Fruit fly (Drosophila melanogaster): Measurements from ENCODE around the gene CG14971.
A peak's percentile ranks its signal among the peaks of the same experiment; 100 is the strongest.

CG14971 gene

DNA sequence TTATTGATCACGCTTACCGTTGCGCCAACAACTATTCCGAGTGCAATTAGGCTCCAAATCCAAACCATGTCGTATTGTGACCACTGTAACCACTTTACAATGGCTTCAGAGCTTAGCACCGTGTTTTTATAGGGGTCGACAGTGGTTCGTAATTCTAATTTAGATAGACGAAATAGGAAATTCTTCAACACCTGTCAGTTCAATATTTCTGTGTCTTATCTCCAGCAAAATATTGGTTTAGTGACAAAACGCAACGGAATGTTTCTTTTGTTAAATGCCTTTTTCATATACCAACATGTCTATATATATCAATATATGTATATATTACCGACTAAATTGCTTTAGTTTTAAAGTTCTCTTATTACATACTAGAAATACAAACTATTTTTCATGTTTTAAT is 13.4 kb upstream of the CG14971 start, which contains the start of gene CG43074:
Gene CG43074 (minus strand): TSS at position 101 of the 400 bp plus-strand sequence.
- TF ChIP-seq kay (GFP tag; ENCODE audit: borderline replicate concordance): no peak
- TF ChIP-seq ovo (GFP tag; optimal IDR thresholded peaks at IDR 0.05): no peak
- TF ChIP-seq bab1 (GFP tag; optimal IDR thresholded peaks at IDR 0.05): no peak
- TF ChIP-seq Hr96 (GFP tag; optimal IDR thresholded peaks at IDR 0.05): no peak
- no peak for TF ChIP-seq Crg-1 (GFP tag; optimal IDR thresholded peaks at IDR 0.05)
- TF ChIP-seq CG5204 (GFP tag; optimal IDR thresholded peaks at IDR 0.05): no peak
- no peak for TF ChIP-seq CG12768 (GFP tag; optimal IDR thresholded peaks at IDR 0.05)

DNA sequence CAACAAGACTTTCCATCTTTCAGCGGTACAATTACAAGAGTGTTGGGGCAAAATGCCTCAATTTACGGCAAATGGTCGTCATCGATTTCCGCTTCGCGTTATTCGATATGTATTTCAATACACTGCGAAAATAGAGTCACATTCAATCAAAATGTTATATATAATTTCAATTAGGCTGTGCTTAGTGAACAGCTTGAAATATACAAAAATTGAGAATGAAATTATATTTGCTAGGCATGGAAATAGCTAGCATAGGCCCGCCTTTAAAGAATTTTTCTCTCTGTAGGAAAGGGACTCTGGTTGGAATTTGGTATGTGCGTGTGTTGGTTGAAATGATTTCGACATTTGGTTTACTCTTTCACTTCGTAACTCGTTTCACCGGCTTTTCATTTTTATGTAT is 8.4 kb upstream of the CG14971 start:
- no peak for TF ChIP-seq CG33017 (tag; optimal IDR thresholded peaks at IDR 0.05)
- TF ChIP-seq Clk (GFP tag; optimal IDR thresholded peaks at IDR 0.05): no peak
- no peak for TF ChIP-seq CG7045 (GFP tag; optimal IDR thresholded peaks at IDR 0.05)
- no peak for TF ChIP-seq cic (GFP tag; optimal IDR thresholded peaks at IDR 0.05)
- no peak for TF ChIP-seq CG14711 (tag; optimal IDR thresholded peaks at IDR 0.05)
- no peak for TF ChIP-seq CG7101 (tag; optimal IDR thresholded peaks at IDR 0.05)
- no peak for TF ChIP-seq kay (GFP tag; ENCODE audit: borderline replicate concordance)
- TF ChIP-seq CG5204 (GFP tag; optimal IDR thresholded peaks at IDR 0.05): no peak
- no peak for TF ChIP-seq Mnt (GFP tag; optimal IDR thresholded peaks at IDR 0.05)
- no peak for TF ChIP-seq toe (GFP tag; optimal IDR thresholded peaks at IDR 0.05)
- no peak for TF ChIP-seq pad (GFP tag; optimal IDR thresholded peaks at IDR 0.05)
- TF ChIP-seq Crg-1 (GFP tag; optimal IDR thresholded peaks at IDR 0.05): no peak
- TF ChIP-seq CG12768 (GFP tag; optimal IDR thresholded peaks at IDR 0.05): no peak
- TF ChIP-seq bab1 (GFP tag; optimal IDR thresholded peaks at IDR 0.05): no peak
- no peak for TF ChIP-seq CG11617 (GFP tag; optimal IDR thresholded peaks at IDR 0.05)
- TF ChIP-seq ovo (GFP tag; optimal IDR thresholded peaks at IDR 0.05): no peak

dm6 chr3L:3472786-3473185 is 1.7 kb upstream of the CG14971 start:
- no peak for TF ChIP-seq ovo (GFP tag; optimal IDR thresholded peaks at IDR 0.05)
- TF ChIP-seq pad (GFP tag; optimal IDR thresholded peaks at IDR 0.05): peak; percentile 6
- TF ChIP-seq CG7045 (GFP tag; optimal IDR thresholded peaks at IDR 0.05): peak; percentile 86
- peak; percentile 79 for TF ChIP-seq CG33017 (tag; optimal IDR thresholded peaks at IDR 0.05)
- TF ChIP-seq tj (GFP tag; optimal IDR thresholded peaks at IDR 0.05): peak; percentile 0
- no peak for TF ChIP-seq kay (GFP tag; ENCODE audit: borderline replicate concordance)
- TF ChIP-seq CG11617 (GFP tag; optimal IDR thresholded peaks at IDR 0.05): peak; percentile 17
- TF ChIP-seq cnc (optimal IDR thresholded peaks at IDR 0.05): no peak
- TF ChIP-seq cic (GFP tag; optimal IDR thresholded peaks at IDR 0.05): no peak
- TF ChIP-seq CG7101 (tag; optimal IDR thresholded peaks at IDR 0.05): peak; percentile 52
- no peak for TF ChIP-seq CG1620 (GFP tag; optimal IDR thresholded peaks at IDR 0.05)
- peak; percentile 42 for TF ChIP-seq Hr96 (GFP tag; optimal IDR thresholded peaks at IDR 0.05)
- TF ChIP-seq CG12768 (GFP tag; optimal IDR thresholded peaks at IDR 0.05): peak; percentile 73
- peak; percentile 67 for TF ChIP-seq toe (GFP tag; optimal IDR thresholded peaks at IDR 0.05)
- no peak for TF ChIP-seq Crg-1 (GFP tag; optimal IDR thresholded peaks at IDR 0.05)
- TF ChIP-seq CG5204 (GFP tag; optimal IDR thresholded peaks at IDR 0.05): peak; percentile 81
- no peak for TF ChIP-seq bab1 (GFP tag; optimal IDR thresholded peaks at IDR 0.05)
- peak; percentile 50 for TF ChIP-seq CG14711 (tag; optimal IDR thresholded peaks at IDR 0.05)
- TF ChIP-seq Mnt (GFP tag; optimal IDR thresholded peaks at IDR 0.05): no peak
- peak; percentile 58 for TF ChIP-seq Clk (GFP tag; optimal IDR thresholded peaks at IDR 0.05)

DNA sequence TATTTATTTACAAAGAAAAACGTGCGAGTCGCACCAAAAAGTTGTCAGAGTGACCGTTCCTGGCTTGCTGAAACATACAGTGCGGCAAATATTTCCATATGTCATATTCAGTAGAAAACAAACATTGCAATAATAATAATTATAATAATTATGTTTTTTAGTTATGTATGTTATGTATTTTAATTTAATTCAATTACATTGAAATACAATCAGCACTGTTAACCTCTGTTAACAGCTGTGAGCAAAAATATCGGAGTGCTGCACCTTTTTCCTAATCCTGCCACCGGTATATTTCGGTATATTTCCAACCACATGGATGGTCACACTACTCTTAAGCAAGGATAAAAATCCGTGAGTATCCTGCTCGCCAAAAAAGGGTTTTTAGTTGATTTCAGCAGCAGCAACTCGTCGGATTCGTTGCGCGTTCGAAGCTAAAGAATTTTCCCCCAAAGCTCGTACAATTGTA is 987 bp upstream of the CG14971 start, which contains the start of the genes CG32267 and CG42324:
Gene CG32267 (minus strand): TSS at position 51 of the 466 bp plus-strand sequence.
Gene CG42324 (plus strand): TSS at position 385 of the 466 bp plus-strand sequence.
- TF ChIP-seq kay (GFP tag; ENCODE audit: borderline replicate concordance): peak; percentile 3
- no peak for TF ChIP-seq CG12768 (GFP tag; optimal IDR thresholded peaks at IDR 0.05)
- no peak for TF ChIP-seq CG7045 (GFP tag; optimal IDR thresholded peaks at IDR 0.05)
- no peak for TF ChIP-seq Crg-1 (GFP tag; optimal IDR thresholded peaks at IDR 0.05)
- peak; percentile 17 for TF ChIP-seq bab1 (GFP tag; optimal IDR thresholded peaks at IDR 0.05)
- no peak for TF ChIP-seq pad (GFP tag; optimal IDR thresholded peaks at IDR 0.05)
- TF ChIP-seq CG14711 (tag; optimal IDR thresholded peaks at IDR 0.05): no peak
- no peak for TF ChIP-seq CG5204 (GFP tag; optimal IDR thresholded peaks at IDR 0.05)
- TF ChIP-seq CG7101 (tag; optimal IDR thresholded peaks at IDR 0.05): no peak
- TF ChIP-seq Mnt (GFP tag; optimal IDR thresholded peaks at IDR 0.05): peak; percentile 75

DNA sequence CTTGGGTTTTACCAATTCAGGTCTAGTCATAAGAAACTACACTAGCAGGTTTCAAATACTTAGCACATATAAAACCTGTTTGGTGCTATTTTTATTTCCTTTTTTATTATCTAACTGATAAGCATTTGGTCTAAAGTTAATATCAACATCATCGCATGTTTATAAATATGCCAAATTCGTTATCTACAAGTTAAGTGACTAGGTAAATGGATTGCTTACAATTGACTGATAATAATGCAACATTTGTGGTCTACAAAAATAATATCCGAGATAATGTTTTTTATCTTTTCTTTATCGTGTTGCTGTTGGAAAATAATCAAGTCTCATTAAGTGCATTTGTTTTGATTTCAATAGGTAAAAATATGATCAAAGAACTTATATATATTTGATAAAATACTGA is 1.4 kb downstream of the CG14971 start:
- TF ChIP-seq CG7045 (GFP tag; optimal IDR thresholded peaks at IDR 0.05): peak; percentile 31
- no peak for TF ChIP-seq CG7101 (tag; optimal IDR thresholded peaks at IDR 0.05)
- no peak for TF ChIP-seq tj (GFP tag; optimal IDR thresholded peaks at IDR 0.05)
- TF ChIP-seq cic (GFP tag; optimal IDR thresholded peaks at IDR 0.05): peak; percentile 46
- TF ChIP-seq toe (GFP tag; optimal IDR thresholded peaks at IDR 0.05): no peak

DNA sequence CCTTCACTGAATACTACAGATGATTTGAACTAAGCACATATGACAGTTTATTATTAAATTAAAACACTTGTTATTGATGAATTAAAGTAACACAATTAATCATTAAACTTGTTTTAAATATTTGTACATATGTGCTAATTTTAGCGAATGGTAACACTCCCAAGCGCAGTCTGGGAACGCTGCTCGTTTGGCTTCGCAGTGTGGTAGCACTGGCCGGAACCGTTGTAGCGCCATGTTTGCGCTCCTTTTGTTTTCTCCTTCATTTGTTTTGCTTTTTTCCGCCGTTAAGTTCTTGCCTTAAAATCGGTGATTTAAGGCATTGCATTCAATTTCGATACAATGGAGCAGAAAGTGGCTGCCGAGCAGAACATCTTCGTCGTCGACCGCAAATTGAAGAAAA is 4.9 kb downstream of the CG14971 start, which contains the start of gene CycJ:
Gene CycJ (plus strand): TSS at position 229 of the 400 bp plus-strand sequence.
- peak; percentile 9 for TF ChIP-seq pad (GFP tag; optimal IDR thresholded peaks at IDR 0.05)
- peak; percentile 41 for TF ChIP-seq ovo (GFP tag; optimal IDR thresholded peaks at IDR 0.05)
- no peak for TF ChIP-seq CG33017 (tag; optimal IDR thresholded peaks at IDR 0.05)
- peak; percentile 16 for TF ChIP-seq bab1 (GFP tag; optimal IDR thresholded peaks at IDR 0.05)
- no peak for TF ChIP-seq CG1620 (GFP tag; optimal IDR thresholded peaks at IDR 0.05)
